Worm (Caenorhabditis elegans): ENCODE results near the gene Y37D8A.5.

DNA sequence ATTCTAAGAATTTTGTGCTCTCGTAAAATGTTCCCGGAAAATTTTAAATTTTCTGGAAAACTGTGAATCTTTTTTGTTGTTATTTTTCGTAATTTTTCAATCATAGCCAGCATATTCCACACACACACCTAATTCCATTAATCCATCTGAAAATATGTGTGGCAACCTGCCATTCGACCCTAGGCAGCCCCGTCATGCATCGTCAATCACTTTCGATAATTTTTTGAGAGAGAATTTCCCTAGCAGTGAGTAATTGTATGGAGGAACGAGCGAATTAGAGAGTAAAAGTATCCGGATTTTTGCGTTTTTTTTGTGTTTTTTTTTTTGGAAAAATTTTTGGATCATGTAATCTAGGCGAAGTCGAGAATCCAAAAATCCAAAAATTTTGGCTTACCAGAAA lies 42.1 kb downstream of the Y37D8A.5 start, which contains the start of gene BE10.4:
- no peak for TF ChIP-seq ces-1 (GFP tag; optimal IDR thresholded peaks at IDR 0.05)
- no peak for TF ChIP-seq tra-1 (GFP tag; IDR thresholded peaks at IDR 0.05)
- TF ChIP-seq lin-13 (GFP tag; optimal IDR thresholded peaks at IDR 0.05), result no peak
- no peak for TF ChIP-seq sdz-12 (GFP tag; optimal IDR thresholded peaks at IDR 0.05)
- no peak for TF ChIP-seq ceh-62 (tag; optimal IDR thresholded peaks at IDR 0.05)
- TF ChIP-seq egl-43 (GFP tag; IDR thresholded peaks at IDR 0.05), result no peak
- no peak for TF ChIP-seq snpc-4 (tag; optimal IDR thresholded peaks at IDR 0.05)
- no peak for TF ChIP-seq attf-4 (tag; optimal IDR thresholded peaks at IDR 0.05)
- no peak for TF ChIP-seq mdl-1 (tag; optimal IDR thresholded peaks at IDR 0.05)

Measured in whole organism, L4 larva.